Fruit fly (Drosophila melanogaster) whole organism, embryonic: ENCODE data around the gene RpL6.

Experiments
- Aef1 ChIP-seq: fragments of 200-800 bp; sonication (Bioruptor generic); IDR thresholded peaks from 3 replicates; pipeline ENCODE4 v1.3.6; 2022; ENCODE audit warnings: missing biosample characterization, missing genetic modification characterization
- BEAF-32 ChIP-seq: fragments of 200-800 bp; sonication (Bioruptor generic); optimal IDR thresholded peaks from 3 replicates; lab custom pipeline; 2017; ENCODE audit warnings: missing biosample characterization, missing genetic modification characterization, mild to moderate bottlenecking, moderate library complexity, missing genetic modification reagents
- CG10979 ChIP-seq: fragments of 200-800 bp; sonication (Bioruptor generic); optimal IDR thresholded peaks from 2 replicates; lab custom pipeline; 2018; ENCODE audit warnings: missing biosample characterization, mild to moderate bottlenecking, missing genetic modification characterization, moderate library complexity
- CG12071 ChIP-seq: fragments of 200-800 bp; sonication (Bioruptor generic); optimal IDR thresholded peaks from 3 replicates; lab custom pipeline; 2018; ENCODE audit warnings: missing biosample characterization, mild to moderate bottlenecking, missing genetic modification characterization
- CG12104 ChIP-seq: fragments of 200-800 bp; sonication (Bioruptor generic); optimal IDR thresholded peaks from 3 replicates; lab custom pipeline; 2016; ENCODE audit warnings: missing biosample characterization, missing genetic modification characterization
- CG12236 ChIP-seq: fragments of 200-800 bp; sonication (Bioruptor generic); optimal IDR thresholded peaks from 2 replicates; lab custom pipeline; 2016; ENCODE audit warnings: missing biosample characterization, missing genetic modification characterization
- CG1233 ChIP-seq: fragments of 200-800 bp; sonication (Bioruptor generic); optimal IDR thresholded peaks from 4 replicates; lab custom pipeline; 2018; ENCODE audit warnings: missing biosample characterization, mild to moderate bottlenecking, missing genetic modification characterization
- CG13296 ChIP-seq: fragments of 200-800 bp; sonication (Bioruptor generic); optimal IDR thresholded peaks from 3 replicates; lab custom pipeline; 2018; ENCODE audit warnings: missing biosample characterization, mild to moderate bottlenecking, missing genetic modification characterization
- CG13424 ChIP-seq: fragments of 200-800 bp; sonication (Bioruptor generic); optimal IDR thresholded peaks from 2 replicates; lab custom pipeline; 2019; ENCODE audit warnings: missing biosample characterization, mild to moderate bottlenecking, missing genetic modification characterization, moderate library complexity
- CG13894 ChIP-seq: fragments of 200-800 bp; sonication (Bioruptor generic); optimal IDR thresholded peaks from 3 replicates; lab custom pipeline; 2018; ENCODE audit warnings: missing biosample characterization, mild to moderate bottlenecking, missing genetic modification characterization, moderate library complexity
- CG17912 ChIP-seq: fragments of 200-800 bp; sonication (Bioruptor generic); optimal IDR thresholded peaks from 2 replicates; lab custom pipeline; 2018; ENCODE audit warnings: missing biosample characterization, mild to moderate bottlenecking, missing genetic modification characterization
- CG18764 ChIP-seq: fragments of 200-800 bp; sonication (Bioruptor generic); optimal IDR thresholded peaks from 3 replicates; lab custom pipeline; 2016; ENCODE audit warnings: missing biosample characterization, missing genetic modification characterization
- CG2116 ChIP-seq: fragments of 200-800 bp; sonication (Bioruptor generic); optimal IDR thresholded peaks from 3 replicates; lab custom pipeline; 2018; ENCODE audit warnings: missing biosample characterization, mild to moderate bottlenecking, missing genetic modification characterization
- CG2120 ChIP-seq: fragments of 200-800 bp; sonication (Bioruptor generic); optimal IDR thresholded peaks from 3 replicates; lab custom pipeline; 2016; ENCODE audit warnings: missing biosample characterization, missing genetic modification characterization
- CG30403 ChIP-seq: fragments of 200-800 bp; sonication (Bioruptor generic); optimal IDR thresholded peaks from 3 replicates; lab custom pipeline; 2016; ENCODE audit warnings: missing biosample characterization, missing genetic modification characterization
- CG3163 ChIP-seq: fragments of 200-800 bp; sonication (Bioruptor generic); optimal IDR thresholded peaks from 3 replicates; lab custom pipeline; 2016; ENCODE audit warnings: missing biosample characterization, missing genetic modification characterization
- CG3281 ChIP-seq: fragments of 200-800 bp; sonication (Bioruptor generic); optimal IDR thresholded peaks from 3 replicates; lab custom pipeline; 2017; ENCODE audit warnings: missing biosample characterization, mild to moderate bottlenecking, missing genetic modification characterization
- CG33213 ChIP-seq: fragments of 200-800 bp; sonication (Bioruptor generic); optimal IDR thresholded peaks from 3 replicates; lab custom pipeline; 2016; ENCODE audit warnings: missing biosample characterization, missing genetic modification characterization
- CG4424 ChIP-seq: fragments of 200-800 bp; sonication (Bioruptor generic); optimal IDR thresholded peaks from 3 replicates; lab custom pipeline; 2016; ENCODE audit warnings: missing biosample characterization, missing genetic modification characterization
- CG6683 ChIP-seq: fragments of 200-800 bp; sonication (Bioruptor generic); optimal IDR thresholded peaks from 2 replicates; lab custom pipeline; 2017; ENCODE audit warnings: missing biosample characterization, mild to moderate bottlenecking, missing genetic modification characterization, missing genetic modification reagents
- CG6854 ChIP-seq: fragments of 200-800 bp; sonication (Bioruptor generic); optimal IDR thresholded peaks from 3 replicates; lab custom pipeline; 2017; ENCODE audit warnings: missing biosample characterization, mild to moderate bottlenecking, missing genetic modification characterization
- CG7556 ChIP-seq: fragments of 200-800 bp; sonication (Bioruptor generic); optimal IDR thresholded peaks from 2 replicates; lab custom pipeline; 2017; ENCODE audit warnings: missing biosample characterization, mild to moderate bottlenecking, missing genetic modification characterization
- CG8359 ChIP-seq: fragments of 200-800 bp; sonication (Bioruptor generic); optimal IDR thresholded peaks from 2 replicates; lab custom pipeline; 2017; ENCODE audit warnings: missing biosample characterization, mild to moderate bottlenecking, missing genetic modification characterization, borderline replicate concordance
- Deaf1 ChIP-seq: fragments of 200-800 bp; optimal IDR thresholded peaks from 3 replicates; lab custom pipeline; 2019; ENCODE audit warnings: missing biosample characterization, mild to moderate bottlenecking, missing genetic modification characterization, moderate library complexity
- Drgx ChIP-seq: fragments of 200-800 bp; sonication (Bioruptor generic); IDR thresholded peaks from 2 replicates; pipeline ENCODE4 v1.3.6; 2022; ENCODE audit warnings: missing biosample characterization, missing genetic modification characterization
- E2f2 ChIP-seq: fragments of 200-800 bp; sonication (Bioruptor generic); IDR thresholded peaks from 2 replicates; pipeline ENCODE4 v1.3.6; 2022; ENCODE audit warnings: missing biosample characterization, missing genetic modification characterization
- HHEX ChIP-seq: fragments of 200-800 bp; sonication (Bioruptor generic); optimal IDR thresholded peaks from 3 replicates; lab custom pipeline; 2017; ENCODE audit warnings: missing biosample characterization, mild to moderate bottlenecking, missing genetic modification characterization, missing genetic modification reagents
- Hey ChIP-seq: fragments of 200-800 bp; sonication (Bioruptor generic); optimal IDR thresholded peaks from 3 replicates; lab custom pipeline; 2018; ENCODE audit warnings: missing biosample characterization, mild to moderate bottlenecking, missing genetic modification characterization
- Hr3 ChIP-seq: fragments of 200-800 bp; sonication (Bioruptor generic); optimal IDR thresholded peaks from 3 replicates; lab custom pipeline; 2016; ENCODE audit warnings: missing biosample characterization, missing genetic modification characterization
- Lim3 ChIP-seq: fragments of 200-800 bp; sonication (Bioruptor generic); IDR thresholded peaks from 2 replicates; pipeline ENCODE4 v1.3.6; 2022; ENCODE audit warnings: missing biosample characterization, missing genetic modification characterization
- NC2α ChIP-seq: fragments of 200-800 bp; sonication (Bioruptor generic); optimal IDR thresholded peaks from 2 replicates; lab custom pipeline; 2016; ENCODE audit warnings: missing biosample characterization, missing genetic modification characterization
- Nf-YB ChIP-seq: fragments of 200-800 bp; sonication (Bioruptor generic); optimal IDR thresholded peaks from 3 replicates; lab custom pipeline; 2019; ENCODE audit warnings: missing biosample characterization, mild to moderate bottlenecking, missing genetic modification characterization, moderate library complexity
- Sox102F ChIP-seq: fragments of 200-800 bp; sonication (Bioruptor generic); optimal IDR thresholded peaks from 2 replicates; lab custom pipeline; 2018; ENCODE audit warnings: missing biosample characterization, mild to moderate bottlenecking, missing genetic modification characterization, moderate library complexity
- Sry-δ ChIP-seq: fragments of 200-800 bp; sonication (Bioruptor generic); optimal IDR thresholded peaks from 2 replicates; lab custom pipeline; 2016; ENCODE audit warnings: missing biosample characterization, missing genetic modification characterization
- al ChIP-seq: fragments of 200-800 bp; sonication (Bioruptor generic); IDR thresholded peaks from 2 replicates; pipeline ENCODE4 v1.3.6; 2022; ENCODE audit warnings: missing biosample characterization, missing genetic modification characterization
- bbx ChIP-seq: fragments of 200-800 bp; sonication (Bioruptor generic); IDR thresholded peaks from 2 replicates; pipeline ENCODE4 v1.3.6; 2022; ENCODE audit warnings: missing biosample characterization, missing genetic modification characterization; ENCODE audit not compliant: partially characterized antibody
- chm ChIP-seq: fragments of 200-800 bp; sonication (Bioruptor generic); IDR thresholded peaks from 2 replicates; pipeline ENCODE4 v1.3.6; 2022; ENCODE audit warnings: missing biosample characterization, missing genetic modification characterization
- dan ChIP-seq: fragments of 200-800 bp; sonication (Bioruptor generic); IDR thresholded peaks from 2 replicates; pipeline ENCODE4 v1.3.6; 2022; ENCODE audit warnings: missing biosample characterization, missing genetic modification characterization
- esg ChIP-seq: fragments of 200-800 bp; sonication (Bioruptor generic); conservative IDR thresholded peaks from 2 replicates; pipeline ENCODE4 v1.3.6; 2022; ENCODE audit warnings: missing biosample characterization, missing genetic modification characterization
- gce ChIP-seq: fragments of 200-800 bp; sonication (Bioruptor generic); IDR thresholded peaks from 3 replicates; pipeline ENCODE4 v1.3.6; 2022; ENCODE audit warnings: missing biosample characterization, missing genetic modification characterization
- kay ChIP-seq: fragments of 200-800 bp; sonication (Bioruptor generic); optimal IDR thresholded peaks from 2 replicates; lab custom pipeline; 2016; ENCODE audit warnings: missing biosample characterization, missing genetic modification characterization
- knrl ChIP-seq: fragments of 200-800 bp; sonication (Bioruptor generic); IDR thresholded peaks from 3 replicates; pipeline ENCODE4 v1.3.6; 2022; ENCODE audit warnings: missing biosample characterization, missing genetic modification characterization; ENCODE audit not compliant: partially characterized antibody
- luna ChIP-seq: fragments of 200-800 bp; sonication (Bioruptor generic); optimal IDR thresholded peaks from 2 replicates; lab custom pipeline; 2016; ENCODE audit warnings: missing biosample characterization, missing genetic modification characterization
- mld ChIP-seq: fragments of 200-800 bp; sonication (Bioruptor generic); IDR thresholded peaks from 3 replicates; pipeline ENCODE4 v1.3.6; 2022; ENCODE audit warnings: missing biosample characterization, missing genetic modification characterization; ENCODE audit not compliant: partially characterized antibody
- onecut ChIP-seq: fragments of 200-800 bp; sonication (Bioruptor generic); IDR thresholded peaks from 2 replicates; pipeline ENCODE4 v1.3.6; 2022; ENCODE audit warnings: missing biosample characterization, missing genetic modification characterization
- pita ChIP-seq: fragments of 200-800 bp; sonication (Bioruptor generic); optimal IDR thresholded peaks from 2 replicates; lab custom pipeline; 2017; ENCODE audit warnings: missing biosample characterization, mild to moderate bottlenecking, missing genetic modification characterization
- psq ChIP-seq: fragments of 200-800 bp; sonication (Bioruptor generic); optimal IDR thresholded peaks from 2 replicates; lab custom pipeline; 2017; ENCODE audit warnings: missing biosample characterization, missing genetic modification characterization
- pzg ChIP-seq: fragments of 200-800 bp; sonication (Bioruptor generic); optimal IDR thresholded peaks from 3 replicates; lab custom pipeline; 2018; ENCODE audit warnings: missing biosample characterization, mild to moderate bottlenecking, missing genetic modification characterization, moderate library complexity
- ranshi ChIP-seq: fragments of 200-800 bp; sonication (Bioruptor generic); IDR thresholded peaks from 2 replicates; pipeline ENCODE4 v1.3.6; 2022; ENCODE audit warnings: missing biosample characterization, missing genetic modification characterization
- twi ChIP-seq: fragments of 200-800 bp; optimal IDR thresholded peaks from 2 replicates; lab custom pipeline; 2019; ENCODE audit warnings: missing biosample characterization, mild to moderate bottlenecking, missing genetic modification characterization, moderate library complexity
- unpg ChIP-seq: fragments of 200-800 bp; sonication (Bioruptor generic); optimal IDR thresholded peaks from 3 replicates; lab custom pipeline; 2018; ENCODE audit warnings: missing biosample characterization, mild to moderate bottlenecking, missing genetic modification characterization, moderate library complexity
- vfl ChIP-seq: fragments of 200-800 bp; sonication (Bioruptor generic); optimal IDR thresholded peaks from 2 replicates; lab custom pipeline; 2016; ENCODE audit warnings: missing biosample characterization, missing genetic modification characterization

RpL6 gene

DNA sequence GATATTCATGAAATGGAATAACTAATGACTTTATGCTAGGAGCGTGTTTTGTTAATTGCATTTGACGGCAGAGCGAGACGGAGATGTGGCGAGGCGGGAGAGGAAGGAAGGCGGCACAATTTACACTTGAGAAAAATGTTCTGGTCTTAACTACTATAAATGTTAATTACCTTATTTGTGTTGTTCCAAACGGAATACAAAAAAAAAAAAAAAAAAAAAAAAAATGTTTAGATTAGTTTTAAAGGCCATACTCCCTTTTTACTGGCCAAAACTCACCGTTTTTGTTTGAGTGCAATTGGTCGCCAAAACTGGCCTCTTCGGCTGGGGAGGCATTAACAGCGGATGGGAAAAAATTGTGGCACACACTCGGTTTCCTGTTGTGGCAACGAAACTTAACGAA lies 31.2 kb upstream of the RpL6 start (continued):
- TF ChIP-seq CG13296 (GFP tag; lab: Kevin White, UChicago), result no peak
- no peak for TF ChIP-seq Nf-YB
- TF ChIP-seq chm, result no peak
- TF ChIP-seq CG12071 (GFP tag; lab: Kevin White, UChicago), result no peak
- peak; percentile 32 for TF ChIP-seq CG2120 (GFP tag; lab: Kevin White, UChicago)
- TF ChIP-seq NC2α (GFP tag; lab: Kevin White, UChicago), result no peak
- no peak for TF ChIP-seq mld (GFP tag; lab: Robert Waterston, UW)
- TF ChIP-seq pzg (GFP tag; lab: Kevin White, UChicago), result no peak
- TF ChIP-seq CG30403 (GFP tag; lab: Kevin White, UChicago), result peak; percentile 15
- no peak for TF ChIP-seq CG18764 (GFP tag; lab: Kevin White, UChicago)
- TF ChIP-seq vfl (GFP tag; lab: Kevin White, UChicago), result no peak
- no peak for TF ChIP-seq Lim3
- peak; percentile 26 for TF ChIP-seq Sox102F (GFP tag; lab: Kevin White, UChicago)
- no peak for TF ChIP-seq psq (GFP tag; lab: Kevin White, UChicago)
- TF ChIP-seq CG3163 (GFP tag; lab: Kevin White, UChicago), result no peak
- peak; percentile 2 for TF ChIP-seq Hr3
- no peak for TF ChIP-seq CG17912 (GFP tag; lab: Kevin White, UChicago)
- no peak for TF ChIP-seq CG33213 (GFP tag; lab: Kevin White, UChicago)
- TF ChIP-seq E2f2 (GFP tag; lab: Robert Waterston, UW), result no peak
- TF ChIP-seq unpg (GFP tag; lab: Kevin White, UChicago), result peak; percentile 26
- TF ChIP-seq CG12104 (GFP tag; lab: Kevin White, UChicago), result no peak
- TF ChIP-seq CG3281 (GFP tag; lab: Kevin White, UChicago), result no peak
- TF ChIP-seq dan (GFP tag; lab: Robert Waterston, UW), result no peak
- no peak for TF ChIP-seq al
- TF ChIP-seq CG13894 (tag; lab: Kevin White, UChicago), result no peak
- no peak for TF ChIP-seq knrl (GFP tag; lab: Robert Waterston, UW)
- TF ChIP-seq CG6854 (GFP tag; lab: Kevin White, UChicago), result no peak
- peak; percentile 21 for TF ChIP-seq CG7556 (GFP tag; lab: Kevin White, UChicago)
- no peak for TF ChIP-seq gce (GFP tag; lab: Robert Waterston, UW)
- peak; percentile 3 for TF ChIP-seq CG4424 (GFP tag; lab: Kevin White, UChicago)
- no peak for TF ChIP-seq CG6683 (GFP tag; lab: Kevin White, UChicago)
- no peak for TF ChIP-seq Aef1
- no peak for TF ChIP-seq CG8359
- no peak for TF ChIP-seq kay (GFP tag; lab: Kevin White, UChicago)
- no peak for TF ChIP-seq Drgx
- no peak for TF ChIP-seq luna
- no peak for TF ChIP-seq twi (tag; lab: Kevin White, UChicago)
- TF ChIP-seq ranshi (GFP tag; lab: Robert Waterston, UW), result no peak
- TF ChIP-seq esg (GFP tag; lab: Robert Waterston, UW), result no peak
- no peak for TF ChIP-seq onecut (GFP tag; lab: Robert Waterston, UW)
- TF ChIP-seq Sry-δ (GFP tag; lab: Kevin White, UChicago), result no peak
- no peak for TF ChIP-seq CG12236 (GFP tag; lab: Kevin White, UChicago)
- TF ChIP-seq pita, result no peak
- TF ChIP-seq CG10979 (tag; lab: Kevin White, UChicago), result no peak
- no peak for TF ChIP-seq BEAF-32
- TF ChIP-seq CG1233 (GFP tag; lab: Kevin White, UChicago), result no peak
- TF ChIP-seq bbx (GFP tag; lab: Robert Waterston, UW), result no peak
- no peak for TF ChIP-seq Deaf1
- no peak for TF ChIP-seq CG13424 (tag; lab: Kevin White, UChicago)
- no peak for TF ChIP-seq CG2116
- TF ChIP-seq HHEX (GFP tag; lab: Kevin White, UChicago), result no peak
- no peak for TF ChIP-seq Hey (tag; lab: Kevin White, UChicago)
